Fruit fly (Drosophila melanogaster): ENCODE data around the gene CG31088.

The CG31088 gene

dm6 chr3R:15984483-15985118 is 33.9 kb upstream of the CG31088 start (continued):
- TF ChIP-seq CG14014 (GFP tag; IDR thresholded peaks at IDR 0.05) (no peak), az2 (GFP tag; optimal IDR thresholded peaks at IDR 0.05) (peak; percentile 28), bowl (GFP tag; IDR thresholded peaks at IDR 0.05) (0 out of 2 replicates have a peak, but pooled peaks have one; percentile 21), emc (GFP tag; optimal IDR thresholded peaks at IDR 0.05) (no peak), BtbVII (GFP tag; optimal IDR thresholded peaks at IDR 0.05) (no peak), CG14441 (GFP tag; IDR thresholded peaks at IDR 0.05) (no peak), TFAM (GFP tag; optimal IDR thresholded peaks at IDR 0.05) (no peak), eve (GFP tag; optimal IDR thresholded peaks at IDR 0.05) (no peak), CkIIα-i1 (GFP tag; IDR thresholded peaks at IDR 0.05) (no peak), Meics (GFP tag; optimal IDR thresholded peaks at IDR 0.05) (peak; percentile 35), amos (GFP tag; IDR thresholded peaks at IDR 0.05; ENCODE audit: partially characterized antibody) (no peak), CG2129 (GFP tag; IDR thresholded peaks at IDR 0.05; ENCODE audit: partially characterized antibody) (no peak), CG8478 (optimal IDR thresholded peaks at IDR 0.05) (no peak), tio (GFP tag; optimal IDR thresholded peaks at IDR 0.05) (no peak), kah (GFP tag; optimal IDR thresholded peaks at IDR 0.05) (no peak), zen (tag; optimal IDR thresholded peaks at IDR 0.05) (peak; percentile 43), Rx (GFP tag; IDR thresholded peaks at IDR 0.05) (no peak), CG14667 (GFP tag; IDR thresholded peaks at IDR 0.05) (no peak), CG4730 (GFP tag; IDR thresholded peaks at IDR 0.05) (no peak), HHEX (GFP tag; optimal IDR thresholded peaks at IDR 0.05) (no peak), chinmo (GFP tag; IDR thresholded peaks at IDR 0.05; ENCODE audit: partially characterized antibody) (0 out of 4 replicates have a peak, but pooled peaks have one; percentile 35), CG6689 (GFP tag; IDR thresholded peaks at IDR 0.05) (no peak; the same call in 1 of the 2 replicates), ken (GFP tag; IDR thresholded peaks at IDR 0.05) (no peak), bsh (GFP tag; optimal IDR thresholded peaks at IDR 0.05) (peak; percentile 60 to 74), Spps (tag; optimal IDR thresholded peaks at IDR 0.05) (peak; percentile 27), CG8388 (GFP tag; optimal IDR thresholded peaks at IDR 0.05) (peak; percentile 44), CG11696 (GFP tag; IDR thresholded peaks at IDR 0.05) (no peak), CG1529 (GFP tag; optimal IDR thresholded peaks at IDR 0.05) (no peak), exex (tag; optimal IDR thresholded peaks at IDR 0.05) (peak; percentile 41), CG2199 (GFP tag; IDR thresholded peaks at IDR 0.05) (no peak), CG11695 (GFP tag; IDR thresholded peaks at IDR 0.05) (no peak; the same call in 2 of the 3 replicates), E2f2 (GFP tag; IDR thresholded peaks at IDR 0.05) (no peak), HLH4C (GFP tag; IDR thresholded peaks at IDR 0.05; ENCODE audit: partially characterized antibody) (no peak), Side (GFP tag; optimal IDR thresholded peaks at IDR 0.05) (no peak), CG3065 (GFP tag; optimal IDR thresholded peaks at IDR 0.05) (no peak), CG4328 (GFP tag; optimal IDR thresholded peaks at IDR 0.05) (no peak), dimm (GFP tag; IDR thresholded peaks at IDR 0.05) (no peak), dati (GFP tag; IDR thresholded peaks at IDR 0.05) (0 out of 2 replicates have a peak, but pooled peaks have one; percentile 16), CG3407 (GFP tag; optimal IDR thresholded peaks at IDR 0.05) (no peak), Eip74EF (GFP tag; optimal IDR thresholded peaks at IDR 0.05) (peak in 1 of 2 experiments; percentile 4), kni (GFP tag; optimal IDR thresholded peaks at IDR 0.05) (no peak), CG12071 (GFP tag; optimal IDR thresholded peaks at IDR 0.05) (no peak), CG10959 (GFP tag; IDR thresholded peaks at IDR 0.05) (0 out of 2 replicates have a peak, but pooled peaks have one; percentile 31)
